Worm (Caenorhabditis elegans): ENCODE measurements around the gene C50F4.4.

Gene C50F4.4

ce11 chrV:9531477-9531876, 5.1 kb upstream of the C50F4.4 start, which contains the start of the genes C50F4.10 and pfk-1.2:
Gene C50F4.10 (minus strand): TSS chrV:9531577.
Gene pfk-1.2 (plus strand): TSS chrV:9531801.
- TF ChIP-seq ekl-4 (GFP tag; IDR thresholded peaks at IDR 0.05) = no peak
- TF ChIP-seq bed-1 (GFP tag; IDR thresholded peaks at IDR 0.05) = no peak
- TF ChIP-seq hsf-1 (GFP tag; IDR thresholded peaks at IDR 0.05) = no peak
- no peak for TF ChIP-seq ZK185.1 (tag; optimal IDR thresholded peaks at IDR 0.05; ENCODE audit: poor library complexity, severe bottlenecking)
- no peak for TF ChIP-seq C17E4.6 (GFP tag; IDR thresholded peaks at IDR 0.05)
- TF ChIP-seq snpc-4 (GFP tag; optimal IDR thresholded peaks at IDR 0.05) = no peak
- no peak for TF ChIP-seq snpc-4 (tag; optimal IDR thresholded peaks at IDR 0.05)
- TF ChIP-seq F10E7.11 (tag; optimal IDR thresholded peaks at IDR 0.05) = no peak
- TF ChIP-seq nfyb-1 (GFP tag; IDR thresholded peaks at IDR 0.05) = no peak
- TF ChIP-seq attf-3 (GFP tag; conservative IDR thresholded peaks at IDR 0.05) = no peak
- TF ChIP-seq ceh-27 (GFP tag; optimal IDR thresholded peaks at IDR 0.05) = no peak
- TF ChIP-seq ceh-40 (GFP tag; IDR thresholded peaks at IDR 0.05) = no peak

ce11 chrV:9534621-9535020, 1.9 kb upstream of the C50F4.4 start, which contains the start of gene tag-329:
Gene tag-329 (plus strand): TSS chrV:9534921.
- TF ChIP-seq rec-8 (tag; optimal IDR thresholded peaks at IDR 0.05) (no peak), F49E8.2 (tag; optimal IDR thresholded peaks at IDR 0.05; ENCODE audit: insufficient read depth) (no peak), athp-1 (tag; optimal IDR thresholded peaks at IDR 0.05) (no peak), lag-1 (GFP tag; IDR thresholded peaks at IDR 0.05) (no peak), F22D6.2 (tag; optimal IDR thresholded peaks at IDR 0.05) (no peak), lin-26 (GFP tag; IDR thresholded peaks at IDR 0.05) (no peak), tbp1 (GFP tag; optimal IDR thresholded peaks at IDR 0.05) (no peak), madf-6 (GFP tag; IDR thresholded peaks at IDR 0.05) (no peak), F57C9.4 (tag; optimal IDR thresholded peaks at IDR 0.05) (no peak)

- no peak for TF ChIP-seq C06A6.2 (GFP tag; conservative IDR thresholded peaks at IDR 0.05)
- no peak for TF ChIP-seq zfh-2 (GFP tag; conservative IDR thresholded peaks at IDR 0.05)
- no peak for TF ChIP-seq C17E4.6 (GFP tag; IDR thresholded peaks at IDR 0.05)
- no peak for TF ChIP-seq snpc-3.4 (tag; optimal IDR thresholded peaks at IDR 0.05)
- no peak for TF ChIP-seq hlh-26 (GFP tag; conservative IDR thresholded peaks at IDR 0.05)
- TF ChIP-seq xnd-1 (tag; optimal IDR thresholded peaks at IDR 0.05) = no peak
- TF ChIP-seq madf-10 (tag; optimal IDR thresholded peaks at IDR 0.05) = no peak
- no peak for TF ChIP-seq T07F8.4 (tag; optimal IDR thresholded peaks at IDR 0.05)
- no peak for TF ChIP-seq B0336.3 (GFP tag; IDR thresholded peaks at IDR 0.05)
- TF ChIP-seq ceh-100 (GFP tag; IDR thresholded peaks at IDR 0.05) = no peak
- no peak for TF ChIP-seq ceh-58 (GFP tag; IDR thresholded peaks at IDR 0.05)
- no peak for TF ChIP-seq pbrm-1 (GFP tag; IDR thresholded peaks at IDR 0.05)
These were observed 3.1 kb downstream of the C50F4.4 start, which contains the start of gene C50F4.12 for ce11 chrV:9539638-9540037. Gene C50F4.12 (minus strand): TSS chrV:9539738.

ce11 chrV:9541506-9541905, 4.9 kb downstream of the C50F4.4 start, which contains the start of gene C50F4.16:
Gene C50F4.16 (minus strand): TSS chrV:9541606.
- TF ChIP-seq xnd-1 (tag; optimal IDR thresholded peaks at IDR 0.05) (no peak), madf-3 (GFP tag; IDR thresholded peaks at IDR 0.05) (no peak), ama-1 (optimal IDR thresholded peaks at IDR 0.05) (no peak), ama-1 (GFP tag; optimal IDR thresholded peaks at IDR 0.05) (peak in 1 of 2 experiments; percentile 26), F49E8.2 (tag; optimal IDR thresholded peaks at IDR 0.05; ENCODE audit: insufficient read depth) (no peak), dpff-1 (tag; optimal IDR thresholded peaks at IDR 0.05) (no peak), madf-6 (GFP tag; IDR thresholded peaks at IDR 0.05) (0 out of 2 replicates have a peak, but pooled peaks have one; percentile 31)
